Worm (Caenorhabditis elegans): ENCODE measurements around the gene K07F5.15.

- TF ChIP-seq madf-6 (GFP tag; IDR thresholded peaks at IDR 0.05) (peak; percentile 35; the same call in 1 of the 2 replicates), die-1 (tag; optimal IDR thresholded peaks at IDR 0.05) (no peak), unc-130 (GFP tag; optimal IDR thresholded peaks at IDR 0.05) (no peak), pha-4 (tag; optimal IDR thresholded peaks at IDR 0.05) (no peak), ama-1 (optimal IDR thresholded peaks at IDR 0.05) (no peak), ama-1 (GFP tag; optimal IDR thresholded peaks at IDR 0.05) (no peak), lin-35 (GFP tag; optimal IDR thresholded peaks at IDR 0.05) (no peak), unc-62 (GFP tag; optimal IDR thresholded peaks at IDR 0.05) (no peak), ceh-27 (GFP tag; optimal IDR thresholded peaks at IDR 0.05) (no peak), F33H1.4 (GFP tag; IDR thresholded peaks at IDR 0.05) (no peak), ceh-58 (GFP tag; IDR thresholded peaks at IDR 0.05) (no peak), snpc-4 (GFP tag; optimal IDR thresholded peaks at IDR 0.05) (no peak), snpc-4 (tag; optimal IDR thresholded peaks at IDR 0.05) (no peak), nhr-27 (tag; optimal IDR thresholded peaks at IDR 0.05) (no peak)
Observed at ce11 chrIV:9861921-9862320, 3.0 kb upstream of the K07F5.15 start, which contains the start of gene K07F5.14.
